Worm (Caenorhabditis elegans) whole organism, late embryonic: ENCODE measurements around the gene alg-3.
A peak's percentile ranks its signal among the peaks of the same experiment; 100 is the strongest.

ENCODE experiments used
- Y22D7AL.16 ChIP-seq: sonication (generic microtip); optimal IDR thresholded peaks from 2 replicates; lab custom pipeline; 2016; ENCODE audit warnings: missing genetic modification characterization, missing compliant biosample characterization
- ceh-24 ChIP-seq: sonication (generic microtip); optimal IDR thresholded peaks from 2 replicates; lab custom pipeline; 2016; ENCODE audit warnings: mild to moderate bottlenecking, missing genetic modification characterization, missing compliant biosample characterization
- ceh-48 ChIP-seq: sonication (generic microtip); optimal IDR thresholded peaks from 2 replicates; lab custom pipeline; 2016; ENCODE audit warnings: missing genetic modification characterization, inconsistent platforms, missing compliant biosample characterization
- ceh-9 ChIP-seq: sonication (generic microtip); optimal IDR thresholded peaks from 2 replicates; lab custom pipeline; 2016; ENCODE audit warnings: mild to moderate bottlenecking, missing genetic modification characterization, inconsistent platforms, missing compliant biosample characterization
- dve-1 ChIP-seq: sonication (generic microtip); optimal IDR thresholded peaks from 2 replicates; lab custom pipeline; 2017; ENCODE audit warnings: antibody characterized with exemption, mild to moderate bottlenecking, missing genetic modification characterization, missing compliant biosample characterization
- elt-2 ChIP-seq: sonication (generic microtip); optimal IDR thresholded peaks from 2 replicates; lab custom pipeline; 2016; ENCODE audit warnings: missing genetic modification reagents, missing genetic modification characterization, missing compliant biosample characterization
- ets-4 ChIP-seq: sonication (generic microtip); optimal IDR thresholded peaks from 2 replicates; lab custom pipeline; 2016; ENCODE audit warnings: missing genetic modification characterization, missing compliant biosample characterization
- fax-1 ChIP-seq: sonication (generic microtip); optimal IDR thresholded peaks from 2 replicates; lab custom pipeline; 2016; ENCODE audit warnings: missing genotype, missing genetic modification characterization, missing compliant biosample characterization
- fkh-10 ChIP-seq: fragments of 150-350 bp; optimal IDR thresholded peaks from 2 replicates; lab custom pipeline; 2014; ENCODE audit warnings: missing biosample characterization, missing genetic modification reagents, missing genetic modification characterization
- gmeb-2 ChIP-seq: sonication (generic microtip); optimal IDR thresholded peaks from 2 replicates; lab custom pipeline; 2016; ENCODE audit warnings: missing genetic modification characterization, inconsistent platforms, missing compliant biosample characterization
- hlh-8 ChIP-seq: sonication (generic microtip); optimal IDR thresholded peaks from 2 replicates; lab custom pipeline; 2016; ENCODE audit warnings: missing genotype, missing genetic modification characterization, missing compliant biosample characterization
- lim-6 ChIP-seq: sonication (generic microtip); optimal IDR thresholded peaks from 2 replicates; lab custom pipeline; 2016; ENCODE audit warnings: missing genetic modification characterization, missing compliant biosample characterization
- madf-2 ChIP-seq: sonication (generic microtip); optimal IDR thresholded peaks from 2 replicates; lab custom pipeline; 2017; ENCODE audit warnings: missing genetic modification characterization, missing compliant biosample characterization
- nfya-1 ChIP-seq: sonication (generic microtip); optimal IDR thresholded peaks from 2 replicates; lab custom pipeline; 2017; ENCODE audit warnings: missing genetic modification characterization, mild to moderate bottlenecking, missing compliant biosample characterization, antibody characterized with exemption, moderate library complexity
- pat-9 ChIP-seq: fragments of 200-800 bp; sonication (Bioruptor generic); optimal IDR thresholded peaks from 2 replicates; lab custom pipeline; 2018; ENCODE audit warnings: mild to moderate bottlenecking, missing genetic modification characterization, moderate library complexity, missing compliant biosample characterization
- pha-4 ChIP-seq: fragments of 150-350 bp; optimal IDR thresholded peaks from 2 replicates; lab custom pipeline; 2018; ENCODE audit warnings: missing biosample characterization, missing genetic modification reagents, missing genetic modification characterization
- pros-1 ChIP-seq: fragments of 150-350 bp; optimal IDR thresholded peaks from 2 replicates; lab custom pipeline; 2014; ENCODE audit warnings: missing biosample characterization, missing genetic modification reagents, missing genetic modification characterization
- ref-2 ChIP-seq: sonication (generic microtip); optimal IDR thresholded peaks from 2 replicates; lab custom pipeline; 2016; ENCODE audit warnings: missing genetic modification characterization, missing compliant biosample characterization
- rnt-1 ChIP-seq: sonication (generic microtip); optimal IDR thresholded peaks from 2 replicates; lab custom pipeline; 2016; ENCODE audit warnings: missing genetic modification characterization, missing compliant biosample characterization
- sox-2 ChIP-seq: fragments of 200-800 bp; sonication (Bioruptor generic); IDR thresholded peaks from 2 replicates; pipeline ENCODE4 v1.3.6; 2022; ENCODE audit warnings: missing genetic modification reagents, missing genetic modification characterization, missing compliant biosample characterization
- sox-4 ChIP-seq: sonication (generic microtip); optimal IDR thresholded peaks from 2 replicates; lab custom pipeline; 2017; ENCODE audit warnings: mild to moderate bottlenecking, missing genetic modification characterization, inconsistent platforms, missing compliant biosample characterization
- tbx-7 ChIP-seq: sonication (generic microtip); optimal IDR thresholded peaks from 2 replicates; lab custom pipeline; 2016; ENCODE audit warnings: missing genotype, missing genetic modification characterization, missing compliant biosample characterization
- ttx-3 ChIP-seq: sonication (generic microtip); optimal IDR thresholded peaks from 2 replicates; lab custom pipeline; 2016; ENCODE audit warnings: missing genetic modification reagents, missing genetic modification characterization, missing compliant biosample characterization
- unc-42 ChIP-seq: sonication (generic microtip); optimal IDR thresholded peaks from 2 replicates; lab custom pipeline; 2016; ENCODE audit warnings: missing genotype, missing genetic modification characterization, missing compliant biosample characterization
- unc-55 ChIP-seq: sonication (generic microtip); optimal IDR thresholded peaks from 2 replicates; lab custom pipeline; 2017; ENCODE audit warnings: missing biosample characterization, missing genetic modification reagents, missing genetic modification characterization
- zip-5 ChIP-seq: sonication (generic microtip); optimal IDR thresholded peaks from 2 replicates; lab custom pipeline; 2016; ENCODE audit warnings: missing genetic modification characterization, missing compliant biosample characterization
- ztf-16 ChIP-seq: sonication (generic microtip); optimal IDR thresholded peaks from 2 replicates; lab custom pipeline; 2017; ENCODE audit warnings: missing genetic modification characterization, missing compliant biosample characterization

alg-3 gene

ce11 chrIV:11710331-11710730 lies 6.3 kb downstream of the alg-3 start (continued):
- peak; percentile 30 for TF ChIP-seq nfya-1 (tag; lab: Kevin White, UChicago)
- no peak for TF ChIP-seq unc-42 (tag; lab: Kevin White, UChicago)
- no peak for TF ChIP-seq Y22D7AL.16 (tag; lab: Kevin White, UChicago)
- no peak for TF ChIP-seq madf-2 (tag; lab: Kevin White, UChicago)
- no peak for TF ChIP-seq ceh-9
- peak; percentile 98 for TF ChIP-seq unc-55 (GFP tag; lab: Kevin White, UChicago)
- TF ChIP-seq pros-1 (tag; lab: Kevin White, UChicago), result no peak
- TF ChIP-seq sox-2 (GFP tag; lab: Robert Waterston, UW), result no peak

- no peak for TF ChIP-seq sox-4
- peak; percentile 91 for TF ChIP-seq hlh-8 (tag; lab: Kevin White, UChicago)
- TF ChIP-seq zip-5, result no peak
- TF ChIP-seq, all 69 proteins: peak for 1
These were observed 9.2 kb downstream of the alg-3 start for ce11 chrIV:11713289-11713688.

ce11 chrIV:11714739-11715138 lies 10.7 kb downstream of the alg-3 start, which contains the start of gene magi-1:
Gene magi-1, plus strand, starts transcription at chrIV:11715039.
- TF ChIP-seq sox-4, result no peak
- TF ChIP-seq dve-1 (tag; lab: Kevin White, UChicago), result no peak

ce11 chrIV:11716414-11716813 lies 12.4 kb downstream of the alg-3 start:
- no peak for TF ChIP-seq lim-6 (tag; lab: Kevin White, UChicago)
- TF ChIP-seq unc-42 (tag; lab: Kevin White, UChicago), result no peak
- TF ChIP-seq unc-55 (GFP tag; lab: Kevin White, UChicago), result no peak
- no peak for TF ChIP-seq ceh-48 (tag; lab: Kevin White, UChicago)
- TF ChIP-seq ztf-16 (tag; lab: Kevin White, UChicago), result no peak

- TF ChIP-seq fkh-10 (GFP tag; lab: Kevin White, UChicago), result peak; percentile 20
- peak; percentile 98 for TF ChIP-seq unc-42 (tag; lab: Kevin White, UChicago)
- peak; percentile 59 for TF ChIP-seq ref-2 (tag; lab: Kevin White, UChicago)
- no peak for TF ChIP-seq rnt-1 (tag; lab: Kevin White, UChicago)
These were observed 13.2 kb downstream of the alg-3 start for ce11 chrIV:11717094-11717876.

- no peak for TF ChIP-seq tbx-7 (tag; lab: Kevin White, UChicago)
- TF ChIP-seq fax-1, result no peak
- no peak for TF ChIP-seq pha-4 (tag; lab: Kevin White, UChicago)
- TF ChIP-seq ceh-9, result no peak
- TF ChIP-seq gmeb-2 (tag; lab: Kevin White, UChicago), result no peak
- no peak for TF ChIP-seq ceh-24
- TF ChIP-seq pat-9 (tag; lab: Kevin White, UChicago), result no peak
These were observed 14.6 kb downstream of the alg-3 start for ce11 chrIV:11718653-11719052.

ce11 chrIV:11721878-11722277 lies 17.8 kb downstream of the alg-3 start:
- no peak for TF ChIP-seq ttx-3
- TF ChIP-seq elt-2 (tag; lab: Kevin White, UChicago), result peak; percentile 31

- TF ChIP-seq unc-42 (tag; lab: Kevin White, UChicago) (peak; percentile 86), ets-4 (tag; lab: Kevin White, UChicago) (no peak)
These were observed 19.2 kb downstream of the alg-3 start for ce11 chrIV:11723255-11723654.
